ENCODE assay signal across 5 worm cellular contexts in the genomic region with DNA sequence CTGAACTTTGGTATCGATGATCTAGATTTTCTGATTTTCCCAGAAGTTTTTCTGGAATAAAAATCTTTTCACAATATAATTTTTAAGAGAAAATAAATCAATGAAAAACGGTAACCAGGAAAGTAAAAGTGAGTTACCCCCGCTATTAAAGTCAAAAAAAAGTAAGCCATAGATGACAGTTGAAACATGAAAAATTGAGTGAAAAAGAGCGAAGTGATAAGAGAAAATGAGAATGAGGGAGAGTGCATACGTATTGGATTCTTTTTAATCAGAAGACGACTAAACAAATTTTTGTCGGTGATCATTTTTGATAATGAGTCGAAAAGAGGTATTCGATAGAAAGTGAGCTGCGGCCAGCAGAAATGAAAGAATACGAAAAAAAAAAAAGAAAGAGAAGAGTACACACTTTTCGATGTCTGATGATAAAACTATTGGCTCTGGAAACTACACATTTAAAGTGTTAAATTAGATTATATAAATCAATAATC.
TF ChIP-seq lines count a peak whose summit lies in the region.

gtl-1 (minus strand) TSS at position 51 of the 488 bp plus-strand sequence.

TF ChIP-seq in whole organism, L1 larva, 84 proteins besides CTCF, POLR2A, EP300 and RAD21:
- peak; percentile 52 for TF ChIP-seq elt-2 (tag; optimal IDR thresholded peaks at IDR 0.05; lab: Kevin White, UChicago)
- TF ChIP-seq lin-13 (GFP tag; optimal IDR thresholded peaks at IDR 0.05; lab: Kevin White, UChicago) = no peak
- no peak for TF ChIP-seq swsn-7 (tag; optimal IDR thresholded peaks at IDR 0.05; lab: Kevin White, UChicago)
- TF ChIP-seq efl-1 (optimal IDR thresholded peaks at IDR 0.05; lab: Kevin White, UChicago) = no peak
- TF ChIP-seq efl-1 (GFP tag; optimal IDR thresholded peaks at IDR 0.05 in 1 of 2; lab: Kevin White, UChicago) = peak in 1 of 2 experiments; percentile 49

TF ChIP-seq in whole organism, L2 larva, 48 proteins besides CTCF, POLR2A, EP300 and RAD21:
- peak; percentile 89 for TF ChIP-seq fos-1 (tag; optimal IDR thresholded peaks at IDR 0.05; lab: Kevin White, UChicago)
- TF ChIP-seq nhr-21 (tag; optimal IDR thresholded peaks at IDR 0.05; lab: Kevin White, UChicago) = no peak
- TF ChIP-seq lin-39 (tag; optimal IDR thresholded peaks at IDR 0.05; lab: Kevin White, UChicago) = no peak
- no peak for TF ChIP-seq ceh-82 (tag; optimal IDR thresholded peaks at IDR 0.05; lab: Kevin White, UChicago)

TF ChIP-seq in whole organism, L3 larva, 47 proteins besides CTCF, POLR2A, EP300 and RAD21:
- TF ChIP-seq unc-39 (tag; optimal IDR thresholded peaks at IDR 0.05; lab: Kevin White, UChicago) = no peak
- TF ChIP-seq pqm-1 (tag; optimal IDR thresholded peaks at IDR 0.05; lab: Kevin White, UChicago) = peak; percentile 27
- peak; percentile 8 for TF ChIP-seq pha-4 (tag; optimal IDR thresholded peaks at IDR 0.05; lab: Kevin White, UChicago)
- peak; percentile 87 for TF ChIP-seq elt-2 (tag; optimal IDR thresholded peaks at IDR 0.05; lab: Kevin White, UChicago)

TF ChIP-seq in whole organism, L4 larva, 104 proteins besides CTCF, POLR2A, EP300 and RAD21:
- peak; percentile 73 for TF ChIP-seq nhr-28 (tag; optimal IDR thresholded peaks at IDR 0.05; lab: Kevin White, UChicago)
- TF ChIP-seq F37D6.2 (tag; optimal IDR thresholded peaks at IDR 0.05; lab: Kevin White, UChicago) = no peak
- no peak for TF ChIP-seq T20F7.1 (GFP tag; optimal IDR thresholded peaks at IDR 0.05; lab: Kevin White, UChicago)
- TF ChIP-seq mes-2 (tag; optimal IDR thresholded peaks at IDR 0.05; lab: Kevin White, UChicago; ENCODE audit: poor library complexity, severe bottlenecking) = no peak
- TF ChIP-seq dmd-6 (GFP tag; IDR thresholded peaks at IDR 0.05; lab: Robert Waterston, UW) = peak; percentile 73
- no peak for TF ChIP-seq nhr-111 (GFP tag; optimal IDR thresholded peaks at IDR 0.05; lab: Kevin White, UChicago)
- peak; percentile 45 for TF ChIP-seq hlh-11 (tag; optimal IDR thresholded peaks at IDR 0.05; lab: Kevin White, UChicago)
- TF ChIP-seq daf-16 (GFP tag; optimal IDR thresholded peaks at IDR 0.05; lab: Kevin White, UChicago) = no peak
- TF ChIP-seq daf-16 (tag; optimal IDR thresholded peaks at IDR 0.05; lab: Kevin White, UChicago) = peak; percentile 37
- no peak for TF ChIP-seq mep-1 (tag; optimal IDR thresholded peaks at IDR 0.05; lab: Kevin White, UChicago)
- peak; percentile 18 for TF ChIP-seq dve-1 (tag; optimal IDR thresholded peaks at IDR 0.05; lab: Kevin White, UChicago; ENCODE audit: insufficient read depth)
- TF ChIP-seq pqm-1 (tag; optimal IDR thresholded peaks at IDR 0.05; lab: Kevin White, UChicago) = peak; percentile 96
- TF ChIP-seq arid-1 (GFP tag; conservative IDR thresholded peaks at IDR 0.05; lab: Robert Waterston, UW) = 0 out of 2 replicates have a peak, but pooled peaks have one; percentile 9
- TF ChIP-seq dpl-1 (GFP tag; optimal IDR thresholded peaks at IDR 0.05; lab: Kevin White, UChicago) = no peak
- TF ChIP-seq unc-62 (GFP tag; optimal IDR thresholded peaks at IDR 0.05 in 1 of 2; lab: Kevin White, UChicago) = peak in 1 of 2 experiments; percentile 38
- TF ChIP-seq unc-62 (tag; optimal IDR thresholded peaks at IDR 0.05; lab: Kevin White, UChicago) = no peak

TF ChIP-seq in whole organism, young adult, 124 proteins besides CTCF, POLR2A, EP300 and RAD21:
- TF ChIP-seq attf-5 (GFP tag; optimal IDR thresholded peaks at IDR 0.05; lab: Kevin White, UChicago) (no peak), nhr-80 (tag; optimal IDR thresholded peaks at IDR 0.05; lab: Kevin White, UChicago) (peak; percentile 97)
TF ChIP-seq in whole organism, young adult: peak in this region for 1.
